Fruit fly (Drosophila melanogaster): Measurements from ENCODE around the gene GILT2.

dm6 chr3R:23722680-23723372, 44.1 kb downstream of the GILT2 start, which contains the start of gene CG10365:
- TF ChIP-seq D19A (tag; optimal IDR thresholded peaks at IDR 0.05) (peak; percentile 76), CG2129 (GFP tag; IDR thresholded peaks at IDR 0.05; ENCODE audit: partially characterized antibody) (no peak), Stat92E (GFP tag; optimal IDR thresholded peaks at IDR 0.05) (no peak), CrebB (tag; optimal IDR thresholded peaks at IDR 0.05) (peak; percentile 72), Fer2 (tag; optimal IDR thresholded peaks at IDR 0.05) (peak; percentile 75), Bteb2 (GFP tag; optimal IDR thresholded peaks at IDR 0.05) (no peak), chn (GFP tag; optimal IDR thresholded peaks at IDR 0.05) (no peak), CG12942 (GFP tag; optimal IDR thresholded peaks at IDR 0.05) (peak; percentile 68)
